Worm (Caenorhabditis elegans) whole organism, early embryonic: Measurements from ENCODE around the gene ZK792.7.

Source experiments
- B0310.2 ChIP-seq: sonication (generic microtip); optimal IDR thresholded peaks from 2 replicates; lab custom pipeline; 2016; ENCODE audit warnings: mild to moderate bottlenecking, missing genetic modification characterization, missing compliant biosample characterization
- ama-1 ChIP-seq: fragments of 150-350 bp; optimal IDR thresholded peaks from 2 replicates; lab custom pipeline; 2014
- ceh-36 ChIP-seq: sonication (generic microtip); optimal IDR thresholded peaks from 2 replicates; lab custom pipeline; 2016; ENCODE audit warnings: missing genetic modification characterization, inconsistent platforms, missing compliant biosample characterization
- flt-1 ChIP-seq: fragments of 200-800 bp; sonication (Bioruptor generic); IDR thresholded peaks from 2 replicates; pipeline ENCODE4 v1.3.6; 2022; ENCODE audit warnings: missing genetic modification characterization, missing compliant biosample characterization
- hmbx-1 ChIP-seq: sonication (generic microtip); optimal IDR thresholded peaks from 2 replicates; lab custom pipeline; 2016; ENCODE audit warnings: mild to moderate bottlenecking, missing genetic modification characterization, missing compliant biosample characterization
- hmg-4 ChIP-seq: fragments of 200-800 bp; sonication (Bioruptor generic); optimal IDR thresholded peaks from 2 replicates; lab custom pipeline; 2018; ENCODE audit warnings: mild to moderate bottlenecking, missing genetic modification characterization, missing compliant biosample characterization
- hnd-1 ChIP-seq: sonication (generic microtip); optimal IDR thresholded peaks from 2 replicates; lab custom pipeline; 2016; ENCODE audit warnings: missing genetic modification characterization, missing compliant biosample characterization
- pes-1 ChIP-seq: fragments of 200-800 bp; sonication (Bioruptor generic); IDR thresholded peaks from 2 replicates; pipeline ENCODE4 v1.3.6; 2022; ENCODE audit warnings: missing genetic modification reagents, missing genetic modification characterization, missing compliant biosample characterization
- tbx-11 ChIP-seq: fragments of 200-800 bp; sonication (Bioruptor generic); IDR thresholded peaks from 2 replicates; pipeline ENCODE4 v1.3.6; 2022; ENCODE audit warnings: missing genetic modification characterization, missing compliant biosample characterization
- tra-4 ChIP-seq: sonication (generic microtip); optimal IDR thresholded peaks from 2 replicates; lab custom pipeline; 2017; ENCODE audit warnings: missing genetic modification characterization, missing compliant biosample characterization

DNA sequence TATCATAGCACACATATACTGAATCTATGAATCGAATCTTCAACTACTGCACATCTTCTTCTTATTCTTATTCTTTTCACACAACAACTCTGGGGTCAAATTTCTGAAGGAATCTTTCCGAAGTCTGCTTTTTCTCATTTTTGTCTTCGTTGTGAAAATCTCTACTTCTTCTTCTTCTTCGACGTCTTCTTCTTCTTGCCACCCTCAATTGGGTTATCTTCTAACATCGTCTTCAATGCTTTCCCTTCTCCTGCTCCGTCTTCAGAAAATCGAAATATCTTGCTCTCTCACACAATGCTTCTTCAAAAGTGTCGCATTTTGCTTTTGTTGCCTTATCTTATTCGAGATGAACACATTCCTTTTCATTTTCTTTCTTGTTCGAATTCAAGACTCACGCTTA, 29.0 kb downstream of the ZK792.7 start:
- TF ChIP-seq flt-1 (GFP tag; lab: Robert Waterston, UW) (no peak), hnd-1 (no peak), ama-1 (no peak), tra-4 (no peak), ceh-36 (tag; lab: Kevin White, UChicago) (no peak), hmbx-1 (tag; lab: Kevin White, UChicago) (no peak), B0310.2 (tag; lab: Kevin White, UChicago) (no peak), pes-1 (GFP tag; lab: Robert Waterston, UW) (no peak), hmg-4 (GFP tag; lab: Kevin White, UChicago) (no peak), tbx-11 (no peak)
